Fruit fly (Drosophila melanogaster) whole organism, prepupa: ENCODE results near the gene Sur.
A peak's percentile ranks its signal among the peaks of the same experiment; 100 is the strongest.

Experiments
- Blimp-1 ChIP-seq: fragments of 200-800 bp; sonication (Bioruptor generic); optimal IDR thresholded peaks from 3 replicates; lab custom pipeline; 2017; ENCODE audit warnings: missing biosample characterization, missing genetic modification characterization, mild to moderate bottlenecking, moderate library complexity, missing genetic modification reagents
- CG10631 ChIP-seq: fragments of 200-800 bp; sonication (Bioruptor generic); optimal IDR thresholded peaks from 2 replicates; lab custom pipeline; 2016; ENCODE audit warnings: missing biosample characterization, missing genetic modification characterization
- CG10669 ChIP-seq: fragments of 200-800 bp; sonication (Bioruptor generic); optimal IDR thresholded peaks from 3 replicates; lab custom pipeline; 2018; ENCODE audit warnings: missing biosample characterization, mild to moderate bottlenecking, missing genetic modification characterization, moderate library complexity
- CG11294 ChIP-seq: fragments of 200-800 bp; sonication (Bioruptor generic); IDR thresholded peaks from 2 replicates; pipeline ENCODE4 v1.3.6; 2022; ENCODE audit warnings: missing biosample characterization, missing genetic modification characterization
- CG11762 ChIP-seq: fragments of 200-800 bp; sonication (Bioruptor generic); optimal IDR thresholded peaks from 3 replicates; lab custom pipeline; 2016; ENCODE audit warnings: missing biosample characterization, missing genetic modification characterization; ENCODE audit not compliant: insufficient read depth
- CG11902 ChIP-seq: fragments of 200-800 bp; sonication (Bioruptor generic); optimal IDR thresholded peaks from 3 replicates; lab custom pipeline; 2016; ENCODE audit warnings: missing biosample characterization, missing genetic modification characterization
- CG16779 ChIP-seq: fragments of 200-800 bp; sonication (Bioruptor generic); optimal IDR thresholded peaks from 3 replicates; lab custom pipeline; 2017; ENCODE audit warnings: missing biosample characterization, mild to moderate bottlenecking, missing genetic modification characterization
- CG31627 ChIP-seq: fragments of 200-800 bp; sonication (Bioruptor generic); optimal IDR thresholded peaks from 3 replicates; lab custom pipeline; 2016; ENCODE audit warnings: missing biosample characterization, missing genetic modification characterization
- CG34406 ChIP-seq: fragments of 200-800 bp; sonication (Bioruptor generic); optimal IDR thresholded peaks from 3 replicates; lab custom pipeline; 2016; ENCODE audit warnings: missing biosample characterization, missing genetic modification characterization
- CG4318 ChIP-seq: fragments of 200-800 bp; sonication (Bioruptor generic); optimal IDR thresholded peaks from 3 replicates; lab custom pipeline; 2017; ENCODE audit warnings: missing biosample characterization, mild to moderate bottlenecking, missing genetic modification characterization
- CG6792 ChIP-seq: fragments of 200-800 bp; sonication (Bioruptor generic); optimal IDR thresholded peaks from 3 replicates; lab custom pipeline; 2016; ENCODE audit warnings: missing biosample characterization, missing genetic modification characterization
- CG6854 ChIP-seq: fragments of 200-800 bp; sonication (Bioruptor generic); optimal IDR thresholded peaks from 2 replicates; lab custom pipeline; 2017; ENCODE audit warnings: missing biosample characterization, mild to moderate bottlenecking, missing genetic modification characterization
- CG7368 ChIP-seq: fragments of 200-800 bp; sonication (Bioruptor generic); optimal IDR thresholded peaks from 3 replicates; lab custom pipeline; 2016; ENCODE audit warnings: missing biosample characterization, missing genetic modification characterization
- CG8319 ChIP-seq: fragments of 200-800 bp; sonication (Bioruptor generic); optimal IDR thresholded peaks from 3 replicates; lab custom pipeline; 2016; ENCODE audit warnings: missing biosample characterization, missing genetic modification characterization
- CG8632 ChIP-seq: fragments of 200-800 bp; sonication (Bioruptor generic); optimal IDR thresholded peaks from 3 replicates; lab custom pipeline; 2016; ENCODE audit warnings: missing biosample characterization, missing genetic modification characterization
- Eip75B ChIP-seq: fragments of 200-800 bp; sonication (Bioruptor generic); optimal IDR thresholded peaks from 3 replicates; lab custom pipeline; 2016; ENCODE audit warnings: missing biosample characterization, missing genetic modification characterization
- Eip78C ChIP-seq: fragments of 200-800 bp; sonication (Bioruptor generic); peaks from one replicate; lab custom pipeline; 2016; ENCODE audit warnings: missing biosample characterization, missing genetic modification characterization
- Gug ChIP-seq: fragments of 200-800 bp; sonication (Bioruptor generic); IDR thresholded peaks from 2 replicates; pipeline ENCODE4 v1.3.6; 2022; ENCODE audit warnings: missing biosample characterization, missing genetic modification characterization
- Hr39 ChIP-seq: fragments of 200-800 bp; sonication (Bioruptor generic); optimal IDR thresholded peaks from 2 replicates; lab custom pipeline; 2016; ENCODE audit warnings: missing biosample characterization, missing genetic modification characterization
- Lpt ChIP-seq: fragments of 200-800 bp; sonication (Bioruptor generic); optimal IDR thresholded peaks from 3 replicates; lab custom pipeline; 2016; ENCODE audit warnings: missing biosample characterization, missing genetic modification characterization
- Met ChIP-seq: fragments of 200-800 bp; sonication (Bioruptor generic); optimal IDR thresholded peaks from 3 replicates; lab custom pipeline; 2016; ENCODE audit warnings: missing biosample characterization, missing genetic modification characterization
- OdsH ChIP-seq: fragments of 200-800 bp; sonication (Bioruptor generic); optimal IDR thresholded peaks from 3 replicates; lab custom pipeline; 2016; ENCODE audit warnings: missing biosample characterization, missing genetic modification characterization
- Sox102F ChIP-seq: fragments of 200-800 bp; sonication (Bioruptor generic); optimal IDR thresholded peaks from 2 replicates; lab custom pipeline; 2016; ENCODE audit warnings: missing biosample characterization, mild to moderate bottlenecking, missing genetic modification characterization
- Sox15 ChIP-seq: fragments of 200-800 bp; sonication (Bioruptor generic); optimal IDR thresholded peaks from 3 replicates; lab custom pipeline; 2016; ENCODE audit warnings: missing biosample characterization, missing genetic modification characterization
- achi ChIP-seq: fragments of 200-800 bp; sonication (Bioruptor generic); optimal IDR thresholded peaks from 3 replicates; lab custom pipeline; 2016; ENCODE audit warnings: missing biosample characterization, missing genetic modification characterization
- acj6 ChIP-seq: fragments of 200-800 bp; sonication (Bioruptor generic); optimal IDR thresholded peaks from 3 replicates; lab custom pipeline; 2016; ENCODE audit warnings: missing biosample characterization, missing genetic modification characterization
- cyc ChIP-seq: fragments of 200-800 bp; sonication (Bioruptor generic); optimal IDR thresholded peaks from 3 replicates; lab custom pipeline; 2016; ENCODE audit warnings: missing biosample characterization, missing genetic modification characterization
- dac ChIP-seq: fragments of 200-800 bp; sonication (Bioruptor generic); optimal IDR thresholded peaks from 2 replicates; lab custom pipeline; 2017; ENCODE audit warnings: missing biosample characterization, mild to moderate bottlenecking, missing genetic modification characterization
- eg ChIP-seq: fragments of 200-800 bp; sonication (Bioruptor generic); IDR thresholded peaks from 3 replicates; pipeline ENCODE4 v1.3.6; 2022; ENCODE audit warnings: missing biosample characterization, missing genetic modification characterization
- fd59A ChIP-seq: fragments of 200-800 bp; sonication (Bioruptor generic); optimal IDR thresholded peaks from 2 replicates; lab custom pipeline; 2017; ENCODE audit warnings: missing biosample characterization, mild to moderate bottlenecking, missing genetic modification characterization, missing genetic modification reagents
- fd85E ChIP-seq: fragments of 200-800 bp; sonication (Bioruptor generic); optimal IDR thresholded peaks from 3 replicates; lab custom pipeline; 2016; ENCODE audit warnings: missing biosample characterization, missing genetic modification characterization
- lz ChIP-seq: fragments of 200-800 bp; sonication (Bioruptor generic); optimal IDR thresholded peaks from 3 replicates; lab custom pipeline; 2016; ENCODE audit warnings: missing biosample characterization, missing genetic modification characterization
- net ChIP-seq: fragments of 200-800 bp; sonication (Bioruptor generic); optimal IDR thresholded peaks from 3 replicates; lab custom pipeline; 2016; ENCODE audit warnings: missing biosample characterization, missing genetic modification characterization
- pdm3 ChIP-seq: fragments of 200-800 bp; sonication (Bioruptor generic); optimal IDR thresholded peaks from 3 replicates; lab custom pipeline; 2016; ENCODE audit warnings: missing biosample characterization, missing genetic modification characterization
- spab ChIP-seq: fragments of 200-800 bp; sonication (Bioruptor generic); optimal IDR thresholded peaks from 2 replicates; lab custom pipeline; 2017; ENCODE audit warnings: missing biosample characterization, mild to moderate bottlenecking, missing genetic modification characterization, missing genetic modification reagents
- ss ChIP-seq, 2 experiments: fragments of 200-800 bp; sonication (Bioruptor generic); optimal IDR thresholded peaks; 2 replicates in 1 of 2; 3 replicates in 1 of 2; lab custom pipeline; 2017 to 2018; ENCODE audit warnings: mild to moderate bottlenecking in 2 of 2, missing biosample characterization in 2 of 2, missing genetic modification characterization in 2 of 2, moderate library complexity in 1 of 2
- svp ChIP-seq: fragments of 200-800 bp; sonication (Bioruptor generic); peaks from one replicate; lab custom pipeline; 2016; ENCODE audit warnings: missing biosample characterization, missing genetic modification characterization
- vri ChIP-seq: fragments of 200-800 bp; sonication (Bioruptor generic); optimal IDR thresholded peaks from 3 replicates; lab custom pipeline; 2016; ENCODE audit warnings: missing biosample characterization, mild to moderate bottlenecking, missing genetic modification characterization

Sur gene

dm6 chr2L:10200847-10201246 is 1.9 kb upstream of the Sur start, which contains the start of the genes Ripalpha and RpL7 (continued):
- TF ChIP-seq Hr39 (GFP tag; lab: Kevin White, UChicago): peak; percentile 93
- peak; percentile 92 for TF ChIP-seq pdm3
- peak; percentile 93 for TF ChIP-seq CG6854
- peak; percentile 81 to 94 for TF ChIP-seq ss (GFP tag; optimal IDR thresholded peaks at IDR 0.05; lab: Kevin White, UChicago)
- peak; percentile 96 for TF ChIP-seq OdsH (GFP tag; lab: Kevin White, UChicago)
- TF ChIP-seq Sox102F (GFP tag; lab: Kevin White, UChicago): peak; percentile 94
- TF ChIP-seq CG10631 (GFP tag; lab: Kevin White, UChicago): peak; percentile 86
- TF ChIP-seq CG8632: peak; percentile 83
- TF ChIP-seq CG8319 (GFP tag; lab: Kevin White, UChicago): peak; percentile 87
- peak; percentile 97 for TF ChIP-seq lz
- TF ChIP-seq CG6792 (GFP tag; lab: Kevin White, UChicago): peak; percentile 91
- TF ChIP-seq CG10669 (GFP tag; lab: Kevin White, UChicago): peak; percentile 81
- peak; percentile 86 for TF ChIP-seq Eip75B (GFP tag; lab: Kevin White, UChicago)
- TF ChIP-seq CG11902 (GFP tag; lab: Kevin White, UChicago): peak; percentile 76
- peak; percentile 96 for TF ChIP-seq CG31627 (GFP tag; lab: Kevin White, UChicago)

DNA sequence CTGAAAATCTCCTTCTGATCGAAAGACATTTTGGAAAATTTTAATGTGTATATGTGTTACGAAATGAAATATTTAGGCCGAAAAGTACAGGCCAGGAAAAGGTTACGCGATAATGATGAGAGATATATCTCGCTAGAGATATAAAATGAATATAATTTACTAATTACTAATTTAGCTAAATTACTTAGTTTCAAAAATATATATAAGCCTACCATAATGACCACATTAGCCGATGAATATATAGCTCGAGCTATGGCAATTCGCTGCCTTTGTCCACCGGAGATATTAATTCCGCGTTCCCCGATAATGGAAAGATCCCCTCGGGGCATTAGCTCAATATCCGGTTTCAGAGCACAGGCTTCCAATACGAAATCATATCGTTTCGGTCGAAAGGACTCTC is 7.5 kb downstream of the Sur start, which contains the start of gene Fum4:
Fum4 (minus strand) TSS at position 101 of the 400 bp plus-strand sequence.
- TF ChIP-seq CG11762 (GFP tag; lab: Kevin White, UChicago) (no peak), Met (GFP tag; lab: Kevin White, UChicago) (no peak), cyc (GFP tag; lab: Kevin White, UChicago) (no peak), CG34406 (no peak), CG10631 (GFP tag; lab: Kevin White, UChicago) (no peak), eg (GFP tag; lab: Robert Waterston, UW) (no peak), fd59A (GFP tag; lab: Kevin White, UChicago) (no peak)

- no peak for TF ChIP-seq achi (GFP tag; lab: Kevin White, UChicago)
- no peak for TF ChIP-seq Eip78C
Measured at dm6 chr2L:10180182-10180779, 18.6 kb downstream of the Sur start, which contains the start of gene CG44153. CG44153 (minus strand) TSS chr2L:10180256.

DNA sequence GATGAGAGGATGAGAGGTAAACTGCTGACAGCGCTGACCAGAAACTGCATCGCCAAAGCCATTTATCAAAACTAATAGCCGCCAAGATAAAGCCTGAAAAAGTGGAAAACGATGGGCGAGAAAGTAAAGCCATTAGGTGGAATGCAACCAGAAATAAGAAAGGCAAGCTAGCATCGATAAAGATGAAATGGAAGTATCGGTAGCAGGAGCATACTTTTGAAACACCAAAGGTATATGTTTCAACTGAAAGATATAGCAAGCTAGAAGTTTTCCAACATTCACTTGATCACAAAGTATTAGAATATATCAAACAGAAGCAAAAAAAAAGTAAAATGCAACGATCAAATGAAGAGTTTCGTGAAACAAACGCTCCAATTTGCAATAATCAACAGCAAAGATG is 26.5 kb downstream of the Sur start, which contains the start of gene CG13137:
CG13137 (plus strand) TSS at position 301 of the 400 bp plus-strand sequence.
- TF ChIP-seq pdm3: no peak
- TF ChIP-seq CG16779 (tag; lab: Kevin White, UChicago): no peak
- TF ChIP-seq acj6: no peak
- no peak for TF ChIP-seq CG10669 (GFP tag; lab: Kevin White, UChicago)
- no peak for TF ChIP-seq CG11762 (GFP tag; lab: Kevin White, UChicago)
- TF ChIP-seq fd59A (GFP tag; lab: Kevin White, UChicago): no peak
- no peak for TF ChIP-seq CG10631 (GFP tag; lab: Kevin White, UChicago)
- TF ChIP-seq dac: no peak
- TF ChIP-seq achi (GFP tag; lab: Kevin White, UChicago): no peak
- no peak for TF ChIP-seq CG7368 (GFP tag; lab: Kevin White, UChicago)
- TF ChIP-seq CG6854: no peak
- TF ChIP-seq Hr39 (GFP tag; lab: Kevin White, UChicago): no peak
- TF ChIP-seq Sox15 (GFP tag; lab: Kevin White, UChicago): no peak
- no peak for TF ChIP-seq spab
- TF ChIP-seq svp (GFP tag; lab: Kevin White, UChicago): no peak
- TF ChIP-seq CG11294 (GFP tag; lab: Robert Waterston, UW): no peak
- no peak for TF ChIP-seq vri (GFP tag; lab: Kevin White, UChicago)
- TF ChIP-seq Gug: no peak

dm6 chr2L:10154395-10154794 is 44.5 kb downstream of the Sur start:
- TF ChIP-seq Blimp-1 (GFP tag; lab: Kevin White, UChicago) (no peak), Lpt (GFP tag; lab: Kevin White, UChicago) (no peak), svp (GFP tag; lab: Kevin White, UChicago) (no peak), CG34406 (no peak), Hr39 (GFP tag; lab: Kevin White, UChicago) (no peak), fd85E (GFP tag; lab: Kevin White, UChicago) (no peak), CG4318 (GFP tag; lab: Kevin White, UChicago) (no peak), CG10669 (GFP tag; lab: Kevin White, UChicago) (no peak), CG16779 (tag; lab: Kevin White, UChicago) (no peak), spab (no peak), vri (GFP tag; lab: Kevin White, UChicago) (no peak), net (GFP tag; lab: Kevin White, UChicago) (no peak)
- TF ChIP-seq, all 60 proteins: peak for 0
